Worm (Caenorhabditis elegans) whole organism, mixed stage, embryonic: ENCODE measurements around the gene Y7A5A.9.

Source experiments
- blmp-1 ChIP-seq: fragments of 150-350 bp; optimal IDR thresholded peaks from 2 replicates; lab custom pipeline; 2014; ENCODE audit warnings: missing biosample characterization, missing genetic modification characterization
- ceh-83 ChIP-seq: fragments of 200-800 bp; sonication (Bioruptor generic); optimal IDR thresholded peaks from 2 replicates; lab custom pipeline; 2018; ENCODE audit warnings: mild to moderate bottlenecking, missing genetic modification characterization, missing compliant biosample characterization
- ces-1 ChIP-seq: fragments of 150-350 bp; optimal IDR thresholded peaks from 2 replicates; lab custom pipeline; 2014; ENCODE audit warnings: missing biosample characterization, missing genetic modification reagents, missing genetic modification characterization
- flh-1 ChIP-seq: fragments of 200-800 bp; sonication (Bioruptor generic); optimal IDR thresholded peaks from 2 replicates; lab custom pipeline; 2018; ENCODE audit warnings: mild to moderate bottlenecking, missing genetic modification characterization, moderate library complexity, missing compliant biosample characterization
- lin-13 ChIP-seq: fragments of 150-350 bp; optimal IDR thresholded peaks from 2 replicates; lab custom pipeline; 2014; ENCODE audit warnings: missing biosample characterization, missing genetic modification characterization
- lsy-2 ChIP-seq: fragments of 150-350 bp; optimal IDR thresholded peaks from 2 replicates; lab custom pipeline; 2014; ENCODE audit warnings: missing biosample characterization, missing genetic modification characterization
- mep-1 ChIP-seq: fragments of 150-350 bp; optimal IDR thresholded peaks from 2 replicates; lab custom pipeline; 2017; ENCODE audit warnings: missing biosample characterization, missing genetic modification reagents, missing genetic modification characterization, inconsistent platforms
- nhr-2 ChIP-seq: fragments of 150-350 bp; optimal IDR thresholded peaks from 2 replicates; lab custom pipeline; 2014; ENCODE audit warnings: missing biosample characterization, missing genetic modification characterization
- nhr-237 ChIP-seq: fragments of 150-350 bp; optimal IDR thresholded peaks from 2 replicates; lab custom pipeline; 2014; ENCODE audit warnings: missing biosample characterization, missing genetic modification characterization
- nhr-28 ChIP-seq: fragments of 150-350 bp; optimal IDR thresholded peaks from 2 replicates; lab custom pipeline; 2014; ENCODE audit warnings: missing biosample characterization, missing genetic modification characterization
- pha-4 ChIP-seq: fragments of 150-350 bp; optimal IDR thresholded peaks from 2 replicates; lab custom pipeline; 2018; ENCODE audit warnings: missing biosample characterization, missing genetic modification reagents, missing genetic modification characterization
- unc-39 ChIP-seq: fragments of 150-350 bp; optimal IDR thresholded peaks from 2 replicates; lab custom pipeline; 2014; ENCODE audit warnings: missing biosample characterization, missing genetic modification characterization
- unc-62 ChIP-seq: fragments of 150-350 bp; optimal IDR thresholded peaks from 2 replicates; lab custom pipeline; 2014; ENCODE audit warnings: missing biosample characterization, missing genetic modification reagents, missing genetic modification characterization
- ztf-11 ChIP-seq: fragments of 150-350 bp; optimal IDR thresholded peaks from 2 replicates; lab custom pipeline; 2014; ENCODE audit warnings: missing biosample characterization, missing genetic modification characterization

DNA sequence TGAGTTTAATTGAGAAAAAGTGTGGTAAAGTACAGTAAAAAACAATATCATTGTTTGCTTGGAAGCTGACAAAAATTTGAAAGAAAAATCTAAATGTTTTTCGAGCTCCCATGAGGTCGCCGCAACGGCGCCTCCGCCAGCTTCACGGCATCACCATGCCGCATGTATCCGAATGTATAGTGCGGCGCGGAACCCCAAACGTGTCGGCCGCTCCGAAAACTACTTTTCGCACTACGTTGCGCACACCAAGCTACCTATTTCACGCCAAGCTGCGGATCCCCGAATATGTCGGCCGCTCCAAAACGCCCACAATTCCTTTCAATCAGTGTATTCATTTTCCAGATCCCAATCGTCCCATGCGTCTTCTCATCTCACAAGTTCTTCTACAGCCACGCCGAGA is 24.0 kb downstream of the Y7A5A.9 start:
- TF ChIP-seq pha-4 (tag; lab: Kevin White, UChicago): no peak
- TF ChIP-seq nhr-28 (tag; lab: Kevin White, UChicago): no peak
- TF ChIP-seq unc-62 (GFP tag; lab: Kevin White, UChicago): no peak
- TF ChIP-seq flh-1: no peak
- TF ChIP-seq lin-13 (tag; lab: Kevin White, UChicago): no peak
- TF ChIP-seq nhr-2 (tag; lab: Kevin White, UChicago): no peak
- no peak for TF ChIP-seq blmp-1
- TF ChIP-seq ceh-83 (GFP tag; lab: Kevin White, UChicago): no peak
- TF ChIP-seq unc-39 (tag; lab: Kevin White, UChicago): no peak
- no peak for TF ChIP-seq nhr-237 (tag; lab: Kevin White, UChicago)
- TF ChIP-seq mep-1 (tag; lab: Kevin White, UChicago): no peak
- no peak for TF ChIP-seq ces-1
- no peak for TF ChIP-seq lsy-2 (tag; lab: Kevin White, UChicago)
- no peak for TF ChIP-seq ztf-11 (tag; lab: Kevin White, UChicago)
